Worm (Caenorhabditis elegans) whole organism, L4/young adult: ENCODE data around the gene C01B10.6.

Source experiments
- W03F9.2 ChIP-seq: fragments of 150-350 bp; optimal IDR thresholded peaks from 2 replicates; lab custom pipeline; 2014; ENCODE audit warnings: missing biosample characterization, missing genetic modification characterization
- dao-5 ChIP-seq: sonication (generic microtip); optimal IDR thresholded peaks from 2 replicates; lab custom pipeline; 2016; ENCODE audit warnings: missing genotype, missing genetic modification characterization, moderate library complexity, missing compliant biosample characterization

- TF ChIP-seq dao-5 (tag; lab: Kevin White, UChicago) (no peak), W03F9.2 (tag; lab: Kevin White, UChicago) (peak; percentile 37)
Observed at ce11 chrIV:6618607-6619006, 21.4 kb upstream of the C01B10.6 start.
